Fruit fly (Drosophila melanogaster) S2 (cell line): Measurements from ENCODE around the gene mRpL22.

Source experiments
- CG8478 ChIP-seq: fragments of >200 bp; optimal IDR thresholded peaks from 2 replicates; lab custom pipeline; 2018
- CTCF ChIP-seq, 2 experiments: fragments of >200 bp; optimal IDR thresholded peaks; 2 replicates each; lab custom pipeline; 2018

dm6 chrX:16791058-16791457 lies 7.3 kb downstream of the mRpL22 start, which contains the start of gene Rrp45:
- TF ChIP-seq CG8478 (lab: Kevin White, UChicago) (no peak), CTCF (optimal IDR thresholded peaks at IDR 0.05; lab: Kevin White, UChicago) (no peak)
